Fruit fly (Drosophila melanogaster): ENCODE data around the gene Obp83cd.

Gene Obp83cd

DNA sequence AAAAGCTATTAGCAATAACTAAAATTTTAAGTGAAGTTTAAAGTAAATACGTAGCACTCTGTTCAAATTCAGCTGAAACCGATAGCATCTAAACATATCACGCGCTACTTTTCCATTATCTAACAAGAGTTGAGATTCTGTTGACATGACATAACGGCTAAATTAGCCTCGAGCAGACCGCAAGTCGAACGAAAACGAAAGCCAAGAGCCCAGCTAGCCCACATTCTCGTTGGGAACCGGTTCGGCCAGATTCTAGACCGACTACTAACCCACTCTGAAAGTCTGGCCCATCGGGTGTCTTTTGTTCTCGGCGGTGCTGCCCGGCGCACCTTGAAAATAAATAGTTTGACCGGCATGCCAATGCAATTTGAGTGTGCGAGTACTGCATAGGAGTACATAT is 10.9 kb upstream of the Obp83cd start:
- TF ChIP-seq CG15336 (GFP tag; IDR thresholded peaks at IDR 0.05) (0 out of 2 replicates have a peak, but pooled peaks have one; percentile 9), Hr39 (GFP tag; optimal IDR thresholded peaks at IDR 0.05) (no peak)

DNA sequence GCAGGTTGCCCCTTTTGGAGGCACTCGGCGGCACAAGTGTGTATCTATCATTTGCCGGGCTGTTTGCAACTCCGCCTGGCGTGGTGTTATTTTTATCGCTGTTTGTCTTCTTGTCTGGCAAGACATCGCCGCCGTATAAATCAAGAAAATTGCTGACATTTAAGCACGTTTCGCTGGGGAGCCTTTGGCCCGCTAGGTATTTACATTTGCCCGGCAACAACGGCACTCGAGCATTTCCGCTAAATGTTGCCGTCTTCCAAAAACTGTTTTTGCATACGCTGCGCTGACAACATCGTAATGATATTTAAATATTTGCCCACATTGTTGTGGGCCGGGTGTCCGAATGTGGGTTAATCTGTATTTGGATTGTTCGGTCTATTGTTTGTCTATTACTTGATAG is 9.6 kb upstream of the Obp83cd start:
- TF ChIP-seq Gug (GFP tag; IDR thresholded peaks at IDR 0.05) = no peak
- peak; percentile 32 for TF ChIP-seq fkh (GFP tag; optimal IDR thresholded peaks at IDR 0.05)
- TF ChIP-seq CG8119 (GFP tag; IDR thresholded peaks at IDR 0.05) = no peak
- no peak for TF ChIP-seq Ets96B (tag; optimal IDR thresholded peaks at IDR 0.05)
- 0 out of 3 replicates have a peak, but pooled peaks have one; percentile 9 for TF ChIP-seq eg (GFP tag; IDR thresholded peaks at IDR 0.05)

DNA sequence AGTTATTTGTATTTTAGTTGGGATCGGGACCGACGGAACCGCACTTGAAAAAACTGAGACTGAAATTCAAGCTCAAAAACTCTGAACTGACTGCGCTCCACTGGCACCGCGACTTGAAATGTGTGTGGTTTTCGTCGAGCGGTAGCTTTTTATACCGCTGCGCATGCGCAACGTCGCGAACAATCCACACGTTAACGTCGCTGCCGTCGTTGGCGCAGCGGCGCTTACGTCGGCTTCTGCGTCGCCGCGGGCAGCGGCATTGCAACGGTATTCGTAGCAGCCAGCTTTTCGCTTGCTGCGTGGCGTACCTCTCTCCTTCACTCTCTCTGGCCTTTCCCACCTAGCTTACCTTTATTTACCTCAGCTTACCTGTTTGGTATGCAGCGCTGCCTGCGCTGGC is 7.2 kb upstream of the Obp83cd start, which contains the start of gene Gasp:
Gene Gasp, minus strand, starts transcription at position 124 of the 400 bp plus-strand sequence.
- TF ChIP-seq fd59A (GFP tag; optimal IDR thresholded peaks at IDR 0.05) (no peak), Eip78C (GFP tag) (peak; percentile 65), Ets21C (GFP tag; optimal IDR thresholded peaks at IDR 0.05) (no peak), fkh (GFP tag; optimal IDR thresholded peaks at IDR 0.05) (peak; percentile 48), salr (GFP tag; optimal IDR thresholded peaks at IDR 0.05) (no peak), CG31627 (GFP tag; optimal IDR thresholded peaks at IDR 0.05) (no peak), CG6163 (GFP tag; IDR thresholded peaks at IDR 0.05) (0 out of 3 replicates have a peak, but pooled peaks have one; percentile 7), CG8632 (GFP tag; optimal IDR thresholded peaks at IDR 0.05) (no peak)

DNA sequence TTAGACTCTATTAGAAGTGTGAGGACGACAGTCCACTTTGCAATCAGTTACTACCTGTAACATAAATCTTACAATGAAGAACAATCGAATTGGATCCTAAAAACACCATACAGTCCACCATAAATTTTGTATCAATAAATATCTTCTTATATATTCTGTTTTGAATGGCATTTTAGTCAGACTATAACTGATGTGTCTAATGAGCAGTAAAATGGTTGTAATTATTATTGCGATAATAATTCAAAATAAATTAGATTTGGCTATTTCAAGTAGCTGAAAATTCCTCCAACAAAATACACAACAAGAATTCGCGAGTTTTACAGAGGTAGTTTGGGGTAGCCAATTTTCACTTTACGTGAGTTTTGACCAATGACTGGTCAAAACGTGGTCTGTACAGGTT is 5.6 kb upstream of the Obp83cd start:
- peak; percentile 37 for TF ChIP-seq CG6792 (GFP tag; optimal IDR thresholded peaks at IDR 0.05)
- TF ChIP-seq pdm3 (GFP tag; optimal IDR thresholded peaks at IDR 0.05) = peak; percentile 47
- TF ChIP-seq CG7368 (GFP tag; optimal IDR thresholded peaks at IDR 0.05) = peak; percentile 26
- peak; percentile 16 for TF ChIP-seq dac (GFP tag; optimal IDR thresholded peaks at IDR 0.05)
- no peak for TF ChIP-seq Smox (GFP tag; optimal IDR thresholded peaks at IDR 0.05)
- TF ChIP-seq spab (GFP tag; optimal IDR thresholded peaks at IDR 0.05) = peak; percentile 72
- TF ChIP-seq Eip75B (GFP tag; optimal IDR thresholded peaks at IDR 0.05) = peak; percentile 39
- TF ChIP-seq OdsH (GFP tag; optimal IDR thresholded peaks at IDR 0.05) = peak; percentile 46
- TF ChIP-seq CG32006 (GFP tag; optimal IDR thresholded peaks at IDR 0.05) = peak; percentile 79
- TF ChIP-seq ss (GFP tag; optimal IDR thresholded peaks at IDR 0.05) = peak in 1 of 2 experiments; percentile 52
- no peak for TF ChIP-seq fkh (GFP tag; optimal IDR thresholded peaks at IDR 0.05)
- no peak for TF ChIP-seq CG9139 (GFP tag; optimal IDR thresholded peaks at IDR 0.05)
- TF ChIP-seq Ets96B (tag; optimal IDR thresholded peaks at IDR 0.05) = peak; percentile 60
- no peak for TF ChIP-seq svp (GFP tag)
- TF ChIP-seq CG11762 (GFP tag; optimal IDR thresholded peaks at IDR 0.05; ENCODE audit: insufficient read depth) = peak; percentile 15
- peak; percentile 68 for TF ChIP-seq CG10631 (GFP tag; optimal IDR thresholded peaks at IDR 0.05)
- peak; percentile 62 for TF ChIP-seq CG4318 (GFP tag; optimal IDR thresholded peaks at IDR 0.05)
- TF ChIP-seq CG15336 (GFP tag; IDR thresholded peaks at IDR 0.05) = 0 out of 2 replicates have a peak, but pooled peaks have one; percentile 32
- no peak for TF ChIP-seq Eip93F (GFP tag; optimal IDR thresholded peaks at IDR 0.05)
- peak; percentile 56 for TF ChIP-seq Hr4 (GFP tag; optimal IDR thresholded peaks at IDR 0.05)
- peak; percentile 30 for TF ChIP-seq CG8319 (GFP tag; optimal IDR thresholded peaks at IDR 0.05)
- no peak for TF ChIP-seq CG8119 (GFP tag; IDR thresholded peaks at IDR 0.05)
- peak; percentile 92 for TF ChIP-seq Eip78C (GFP tag)
- TF ChIP-seq CG11902 (GFP tag; optimal IDR thresholded peaks at IDR 0.05) = no peak
- TF ChIP-seq fd59A (GFP tag; optimal IDR thresholded peaks at IDR 0.05) = peak; percentile 78
- peak; percentile 36 for TF ChIP-seq CG8632 (GFP tag; optimal IDR thresholded peaks at IDR 0.05)
- no peak for TF ChIP-seq CG31627 (GFP tag; optimal IDR thresholded peaks at IDR 0.05)
- peak; percentile 67 for TF ChIP-seq CG3032 (tag; optimal IDR thresholded peaks at IDR 0.05)
- TF ChIP-seq acj6 (GFP tag; optimal IDR thresholded peaks at IDR 0.05) = peak; percentile 53
- peak; percentile 29 for TF ChIP-seq Lpt (GFP tag; optimal IDR thresholded peaks at IDR 0.05)
- TF ChIP-seq Sox14 (GFP tag; optimal IDR thresholded peaks at IDR 0.05) = peak; percentile 44
- 0 out of 3 replicates have a peak, but pooled peaks have one; percentile 51 for TF ChIP-seq eg (GFP tag; IDR thresholded peaks at IDR 0.05)
- TF ChIP-seq lz (GFP tag; optimal IDR thresholded peaks at IDR 0.05) = no peak
- TF ChIP-seq CG34406 (GFP tag; optimal IDR thresholded peaks at IDR 0.05) = peak; percentile 28
- no peak for TF ChIP-seq CG6854 (GFP tag; optimal IDR thresholded peaks at IDR 0.05)
- TF ChIP-seq Met (GFP tag; optimal IDR thresholded peaks at IDR 0.05) = no peak
- TF ChIP-seq esn (GFP tag; optimal IDR thresholded peaks at IDR 0.05) = no peak
- peak; percentile 41 for TF ChIP-seq achi (GFP tag; optimal IDR thresholded peaks at IDR 0.05)
- peak; percentile 63 for TF ChIP-seq CG3919 (GFP tag; optimal IDR thresholded peaks at IDR 0.05)
- TF ChIP-seq Ets21C (GFP tag; optimal IDR thresholded peaks at IDR 0.05) = no peak
- TF ChIP-seq cyc (GFP tag; optimal IDR thresholded peaks at IDR 0.05) = no peak
